Worm (Caenorhabditis elegans) whole organism, L4 larva: Measurements from ENCODE around the gene C26H9A.3.

ENCODE experiments used
- F37D6.2 ChIP-seq: sonication (generic microtip); optimal IDR thresholded peaks from 2 replicates; lab custom pipeline; 2016; ENCODE audit warnings: mild to moderate bottlenecking, missing genetic modification characterization, missing compliant biosample characterization
- F44E2.7 ChIP-seq: fragments of 200-800 bp; sonication (Bioruptor generic); IDR thresholded peaks from 2 replicates; pipeline ENCODE4 v2.1.2; 2022; ENCODE audit warnings: missing genetic modification characterization, missing compliant biosample characterization
- T20F7.1 ChIP-seq: fragments of 200-800 bp; sonication (Bioruptor generic); optimal IDR thresholded peaks from 2 replicates; lab custom pipeline; 2018; ENCODE audit warnings: mild to moderate bottlenecking, missing genetic modification characterization, missing compliant biosample characterization
- T26A8.4 ChIP-seq: fragments of 200-800 bp; sonication (Bioruptor generic); IDR thresholded peaks from 2 replicates; pipeline ENCODE4 v1.3.6; 2022; ENCODE audit warnings: missing genetic modification characterization, missing compliant biosample characterization
- ZK546.5 ChIP-seq, 2 experiments: sonication (generic microtip); optimal IDR thresholded peaks; 2 replicates each; lab custom pipeline; 2017; ENCODE audit warnings: missing biosample characterization in 2 of 2, missing genetic modification characterization in 2 of 2
- ama-1 ChIP-seq: fragments of 150-350 bp; optimal IDR thresholded peaks from 2 replicates; lab custom pipeline; 2014; ENCODE audit warnings: inconsistent platforms, mixed read lengths
- arid-1 ChIP-seq: fragments of 200-800 bp; sonication (Bioruptor generic); conservative IDR thresholded peaks from 2 replicates; pipeline ENCODE4 v1.3.6; 2022; ENCODE audit warnings: missing genetic modification reagents, missing genetic modification characterization, missing compliant biosample characterization
- ceh-20 ChIP-seq: fragments of 200-800 bp; sonication (Bioruptor generic); IDR thresholded peaks from 2 replicates; pipeline ENCODE4 v1.3.6; 2022; ENCODE audit warnings: missing genetic modification reagents, missing genetic modification characterization, missing compliant biosample characterization
- ceh-28 ChIP-seq: fragments of 150-350 bp; optimal IDR thresholded peaks from 2 replicates; lab custom pipeline; 2014; ENCODE audit warnings: missing biosample characterization, missing genetic modification reagents, missing genetic modification characterization
- ceh-44 ChIP-seq: fragments of 200-800 bp; sonication (Bioruptor generic); IDR thresholded peaks from 2 replicates; pipeline ENCODE4 v1.3.6; 2022; ENCODE audit warnings: missing genetic modification reagents, missing genetic modification characterization, missing compliant biosample characterization
- ceh-62 ChIP-seq: sonication (generic microtip); optimal IDR thresholded peaks from 2 replicates; lab custom pipeline; 2017; ENCODE audit warnings: missing biosample characterization, missing genetic modification characterization
- ces-1 ChIP-seq: fragments of 150-350 bp; sonication (generic microtip); optimal IDR thresholded peaks from 4 replicates; lab custom pipeline; 2014; ENCODE audit warnings: missing biosample characterization, missing genetic modification reagents, missing genetic modification characterization
- cey-2 ChIP-seq: sonication (generic microtip); optimal IDR thresholded peaks from 3 replicates; lab custom pipeline; 2017; ENCODE audit warnings: missing genetic modification characterization, mild to moderate bottlenecking, missing compliant biosample characterization, antibody characterized with exemption, borderline replicate concordance; ENCODE audit not compliant: insufficient read depth
- daf-12 ChIP-seq: fragments of 150-350 bp; optimal IDR thresholded peaks from 2 replicates; lab custom pipeline; 2014; ENCODE audit warnings: missing biosample characterization, missing genetic modification reagents, missing genetic modification characterization
- daf-16 ChIP-seq, 3 experiments: sonication (generic microtip); optimal IDR thresholded peaks; 2 replicates each; lab custom pipeline; 2016 to 2017; ENCODE audit warnings: missing genetic modification characterization in 3 of 3, missing genetic modification reagents in 3 of 3, mild to moderate bottlenecking in 2 of 3, missing compliant biosample characterization in 2 of 3, missing biosample characterization in 1 of 3, moderate library complexity in 1 of 3
- dmd-8 ChIP-seq: fragments of 200-800 bp; sonication (Bioruptor generic); IDR thresholded peaks from 2 replicates; pipeline ENCODE4 v1.3.6; 2022; ENCODE audit warnings: missing genetic modification characterization, missing compliant biosample characterization
- dpl-1 ChIP-seq: fragments of 150-350 bp; optimal IDR thresholded peaks from 2 replicates; lab custom pipeline; 2014; ENCODE audit warnings: missing biosample characterization, missing genetic modification reagents, missing genetic modification characterization
- dve-1 ChIP-seq: sonication (generic microtip); optimal IDR thresholded peaks from 2 replicates; lab custom pipeline; 2017; ENCODE audit warnings: antibody characterized with exemption, mild to moderate bottlenecking, missing genetic modification characterization, missing compliant biosample characterization; ENCODE audit not compliant: insufficient read depth
- fkh-10 ChIP-seq: fragments of 150-350 bp; optimal IDR thresholded peaks from 2 replicates; lab custom pipeline; 2014; ENCODE audit warnings: missing biosample characterization, missing genetic modification reagents, missing genetic modification characterization
- hlh-11 ChIP-seq: fragments of 200-800 bp; sonication (Bioruptor generic); optimal IDR thresholded peaks from 2 replicates; lab custom pipeline; 2018; ENCODE audit warnings: mild to moderate bottlenecking, missing genetic modification characterization, missing compliant biosample characterization
- hlh-30 ChIP-seq: sonication (generic microtip); optimal IDR thresholded peaks from 2 replicates; lab custom pipeline; 2017; ENCODE audit warnings: antibody characterized with exemption, mild to moderate bottlenecking, missing genetic modification characterization, missing compliant biosample characterization; ENCODE audit not compliant: insufficient read depth
- jun-1 ChIP-seq: fragments of 150-350 bp; optimal IDR thresholded peaks from 2 replicates; lab custom pipeline; 2014; ENCODE audit warnings: missing biosample characterization, missing genetic modification reagents, missing genetic modification characterization
- lin-13 ChIP-seq: fragments of 150-350 bp; optimal IDR thresholded peaks from 2 replicates; lab custom pipeline; 2014; ENCODE audit warnings: missing biosample characterization, missing genetic modification reagents, missing genetic modification characterization
- lin-38 ChIP-seq: fragments of 200-800 bp; sonication (Bioruptor generic); IDR thresholded peaks from 2 replicates; pipeline ENCODE4 v1.3.6; 2022; ENCODE audit warnings: missing genetic modification reagents, missing genetic modification characterization, missing compliant biosample characterization
- lin-39 ChIP-seq: fragments of 150-350 bp; optimal IDR thresholded peaks from 2 replicates; lab custom pipeline; 2014; ENCODE audit warnings: missing biosample characterization, missing genetic modification reagents, missing genetic modification characterization
- lsy-2 ChIP-seq, 2 experiments: fragments of 150-350 bp in 1 of 2; sonication (generic microtip) in 1 of 2; optimal IDR thresholded peaks; 2 replicates each; lab custom pipeline; 2014 to 2017; ENCODE audit warnings: missing biosample characterization in 2 of 2, missing genetic modification characterization in 2 of 2
- madf-9 ChIP-seq: fragments of 200-800 bp; sonication (Bioruptor generic); conservative IDR thresholded peaks from 2 replicates; pipeline ENCODE4 v1.3.6; 2022; ENCODE audit warnings: missing genetic modification reagents, missing genetic modification characterization, missing compliant biosample characterization
- mdl-1 ChIP-seq, 2 experiments: fragments of 150-350 bp in 1 of 2; sonication (generic microtip) in 1 of 2; optimal IDR thresholded peaks; 2 replicates each; lab custom pipeline; 2014 to 2017; ENCODE audit warnings: missing biosample characterization in 2 of 2, missing genetic modification characterization in 2 of 2
- mep-1 ChIP-seq: fragments of 150-350 bp; sonication (generic microtip); optimal IDR thresholded peaks from 3 replicates; lab custom pipeline; 2014; ENCODE audit warnings: missing biosample characterization, missing genetic modification characterization
- mes-2 ChIP-seq: sonication (generic microtip); optimal IDR thresholded peaks from 2 replicates; lab custom pipeline; 2016; ENCODE audit warnings: missing genotype, mild to moderate bottlenecking, missing genetic modification characterization, missing compliant biosample characterization; ENCODE audit not compliant: poor library complexity, severe bottlenecking
- mxl-2 ChIP-seq: fragments of 200-800 bp; sonication (Bioruptor generic); conservative IDR thresholded peaks from 2 replicates; pipeline ENCODE4 v1.3.6; 2022; ENCODE audit warnings: missing genetic modification reagents, missing genetic modification characterization, missing compliant biosample characterization
- mxl-3 ChIP-seq: fragments of 200-800 bp; sonication (Bioruptor generic); optimal IDR thresholded peaks from 2 replicates; lab custom pipeline; 2018; ENCODE audit warnings: mild to moderate bottlenecking, missing genetic modification characterization, missing compliant biosample characterization
- nhr-10 ChIP-seq: fragments of 150-350 bp; optimal IDR thresholded peaks from 2 replicates; lab custom pipeline; 2014; ENCODE audit warnings: missing biosample characterization, missing genetic modification characterization
- nhr-102 ChIP-seq: sonication (generic microtip); optimal IDR thresholded peaks from 2 replicates; lab custom pipeline; 2016; ENCODE audit warnings: mild to moderate bottlenecking, missing genetic modification characterization, moderate library complexity, missing compliant biosample characterization
- nhr-111 ChIP-seq: fragments of 200-800 bp; sonication (Bioruptor generic); optimal IDR thresholded peaks from 2 replicates; lab custom pipeline; 2018; ENCODE audit warnings: mild to moderate bottlenecking, missing genetic modification characterization, missing compliant biosample characterization
- nhr-48 ChIP-seq: sonication (generic microtip); optimal IDR thresholded peaks from 2 replicates; lab custom pipeline; 2016; ENCODE audit warnings: mild to moderate bottlenecking, missing genetic modification characterization, missing compliant biosample characterization
- nhr-77 ChIP-seq: fragments of 150-350 bp; optimal IDR thresholded peaks from 2 replicates; lab custom pipeline; 2014; ENCODE audit warnings: missing biosample characterization, missing genetic modification characterization
- php-3 ChIP-seq: fragments of 200-800 bp; sonication (Bioruptor generic); IDR thresholded peaks from 2 replicates; pipeline ENCODE4 v1.3.6; 2022; ENCODE audit warnings: missing genetic modification reagents, missing genetic modification characterization, missing compliant biosample characterization
- pqm-1 ChIP-seq: sonication (generic microtip); optimal IDR thresholded peaks from 2 replicates; lab custom pipeline; 2017; ENCODE audit warnings: missing biosample characterization, missing genetic modification characterization
- saeg-2 ChIP-seq: fragments of 200-800 bp; sonication (Bioruptor generic); IDR thresholded peaks from 2 replicates; pipeline ENCODE4 v1.3.6; 2022; ENCODE audit warnings: missing genetic modification reagents, missing genetic modification characterization, missing compliant biosample characterization
- set-16 ChIP-seq: fragments of 200-800 bp; sonication (Bioruptor generic); IDR thresholded peaks from 2 replicates; pipeline ENCODE4 v1.3.6; 2022; ENCODE audit warnings: missing genetic modification reagents, missing genetic modification characterization, missing compliant biosample characterization
- unc-130 ChIP-seq: sonication (generic microtip); optimal IDR thresholded peaks from 2 replicates; lab custom pipeline; 2016; ENCODE audit warnings: missing genetic modification reagents, missing genetic modification characterization, missing compliant biosample characterization
- unc-62 ChIP-seq, 3 experiments: fragments of 150-350 bp in 1 of 3; sonication (generic microtip); optimal IDR thresholded peaks in 2 of 3; peaks in 1 of 3; 1 replicate in 1 of 3; 2 replicates in 2 of 3; lab custom pipeline; 2014 to 2017; ENCODE audit warnings: missing biosample characterization in 3 of 3, missing genetic modification characterization in 3 of 3, missing genetic modification reagents in 3 of 3, missing genotype in 1 of 3
- vab-7 ChIP-seq: fragments of 200-800 bp; sonication (Bioruptor generic); IDR thresholded peaks from 2 replicates; pipeline ENCODE4 v1.3.6; 2022; ENCODE audit warnings: missing genetic modification reagents, missing genetic modification characterization, missing compliant biosample characterization
- zag-1 ChIP-seq: fragments of 150-350 bp; optimal IDR thresholded peaks from 2 replicates; lab custom pipeline; 2014; ENCODE audit warnings: missing biosample characterization, missing genetic modification characterization
- zfp-2 ChIP-seq: sonication (generic microtip); optimal IDR thresholded peaks from 2 replicates; lab custom pipeline; 2016; ENCODE audit warnings: mild to moderate bottlenecking, missing genetic modification characterization, missing compliant biosample characterization
- zfp-3 ChIP-seq: fragments of 200-800 bp; sonication (Bioruptor generic); conservative IDR thresholded peaks from 2 replicates; pipeline ENCODE4 v1.3.6; 2022; ENCODE audit warnings: missing genetic modification reagents, missing genetic modification characterization, missing compliant biosample characterization
- ztf-7 ChIP-seq: fragments of 150-350 bp; optimal IDR thresholded peaks from 2 replicates; lab custom pipeline; 2014; ENCODE audit warnings: missing biosample characterization, missing genetic modification characterization

Gene C26H9A.3

ce11 chrIV:12605401-12605800 lies 33.8 kb downstream of the C26H9A.3 start, which contains the start of gene Y55D9A.2:
Gene Y55D9A.2 (minus strand): TSS chrIV:12605431.
- TF ChIP-seq zag-1 (tag; lab: Kevin White, UChicago) (no peak), nhr-102 (tag; lab: Kevin White, UChicago) (no peak), jun-1 (no peak), ZK546.5 (tag; optimal IDR thresholded peaks at IDR 0.05; lab: Kevin White, UChicago) (no peak), ceh-28 (tag; lab: Kevin White, UChicago) (no peak), T20F7.1 (GFP tag; lab: Kevin White, UChicago) (peak; percentile 60), mdl-1 (tag; optimal IDR thresholded peaks at IDR 0.05; lab: Kevin White, UChicago) (no peak), php-3 (GFP tag; lab: Robert Waterston, UW) (no peak), T26A8.4 (GFP tag; lab: Robert Waterston, UW) (no peak), F37D6.2 (tag; lab: Kevin White, UChicago) (no peak), dmd-8 (GFP tag; lab: Robert Waterston, UW) (no peak), lin-38 (peak; percentile 90), nhr-77 (tag; lab: Kevin White, UChicago) (peak; percentile 22), F44E2.7 (GFP tag; lab: Robert Waterston, UW) (no peak), dpl-1 (peak; percentile 40), hlh-11 (tag; lab: Kevin White, UChicago) (no peak), fkh-10 (no peak), lin-13 (no peak), unc-130 (peak; percentile 4), lsy-2 (tag; optimal IDR thresholded peaks at IDR 0.05; lab: Kevin White, UChicago) (peak in 1 of 2 experiments; percentile 64), mes-2 (peak; percentile 70), ztf-7 (tag; lab: Kevin White, UChicago) (no peak), hlh-30 (tag; lab: Kevin White, UChicago) (no peak), zfp-3 (GFP tag; lab: Robert Waterston, UW) (no peak), ceh-62 (tag; lab: Kevin White, UChicago) (no peak), ces-1 (no peak), ama-1 (lab: Kevin White, UChicago) (no peak), mep-1 (peak; percentile 2), mxl-3 (GFP tag; lab: Kevin White, UChicago) (no peak), arid-1 (GFP tag; lab: Robert Waterston, UW) (no peak), lin-39 (tag; lab: Kevin White, UChicago) (no peak), madf-9 (no peak), vab-7 (GFP tag; lab: Robert Waterston, UW) (no peak), daf-16 (GFP tag; optimal IDR thresholded peaks at IDR 0.05; lab: Kevin White, UChicago) (no peak), daf-16 (tag; optimal IDR thresholded peaks at IDR 0.05; lab: Kevin White, UChicago) (peak; percentile 9), cey-2 (tag; lab: Kevin White, UChicago) (no peak), daf-12 (tag; lab: Kevin White, UChicago) (no peak), set-16 (no peak)

- TF ChIP-seq ceh-44 (GFP tag; lab: Robert Waterston, UW) (no peak), pqm-1 (tag; lab: Kevin White, UChicago) (peak; percentile 95), mxl-2 (GFP tag; lab: Robert Waterston, UW) (no peak), nhr-111 (GFP tag; lab: Kevin White, UChicago) (no peak), mes-2 (peak; percentile 12), lin-38 (no peak), nhr-77 (tag; lab: Kevin White, UChicago) (peak; percentile 72), T20F7.1 (GFP tag; lab: Kevin White, UChicago) (peak; percentile 53), daf-16 (GFP tag; optimal IDR thresholded peaks at IDR 0.05; lab: Kevin White, UChicago) (peak in 1 of 2 experiments; percentile 71), daf-16 (tag; optimal IDR thresholded peaks at IDR 0.05; lab: Kevin White, UChicago) (peak; percentile 97), hlh-30 (tag; lab: Kevin White, UChicago) (peak; percentile 18), php-3 (GFP tag; lab: Robert Waterston, UW) (peak; percentile 92), dve-1 (tag; lab: Kevin White, UChicago) (peak; percentile 89), unc-62 (GFP tag; optimal IDR thresholded peaks at IDR 0.05 in 1 of 2; lab: Kevin White, UChicago) (peak in 1 of 2 experiments; percentile 32), unc-62 (tag; optimal IDR thresholded peaks at IDR 0.05; lab: Kevin White, UChicago) (no peak), nhr-48 (tag; lab: Kevin White, UChicago) (peak; percentile 92), mep-1 (peak; percentile 41), ceh-20 (peak; percentile 48; the same call in 1 of the 2 replicates), zfp-2 (no peak), nhr-10 (tag; lab: Kevin White, UChicago) (peak; percentile 40), saeg-2 (GFP tag; lab: Robert Waterston, UW) (peak; percentile 69; the same call in 1 of the 2 replicates), mdl-1 (tag; optimal IDR thresholded peaks at IDR 0.05; lab: Kevin White, UChicago) (peak in 1 of 2 experiments; percentile 7), lsy-2 (tag; optimal IDR thresholded peaks at IDR 0.05; lab: Kevin White, UChicago) (peak in 1 of 2 experiments; percentile 38), T26A8.4 (GFP tag; lab: Robert Waterston, UW) (peak; percentile 38; the same call in 1 of the 2 replicates)
Observed at ce11 chrIV:12600941-12601340, 38.3 kb downstream of the C26H9A.3 start.
